Worm (Caenorhabditis elegans) whole organism, L3 larva: ENCODE results near the gene R04B3.2.
A peak's percentile ranks its signal among the peaks of the same experiment; 100 is the strongest.

ENCODE experiments used
- R02D3.7 ChIP-seq: fragments of 150-350 bp; optimal IDR thresholded peaks from 2 replicates; lab custom pipeline; 2014; ENCODE audit warnings: missing biosample characterization, missing genetic modification characterization
- ZK546.5 ChIP-seq: sonication (generic microtip); optimal IDR thresholded peaks from 2 replicates; lab custom pipeline; 2017; ENCODE audit warnings: missing biosample characterization, missing genetic modification characterization
- aly-2 ChIP-seq: fragments of 150-350 bp; optimal IDR thresholded peaks from 2 replicates; lab custom pipeline; 2014; ENCODE audit warnings: missing biosample characterization, missing genetic modification characterization
- ama-1 ChIP-seq: fragments of 150-350 bp; optimal IDR thresholded peaks from 2 replicates; lab custom pipeline; 2018
- ceh-16 ChIP-seq: sonication (generic microtip); optimal IDR thresholded peaks from 2 replicates; lab custom pipeline; 2017; ENCODE audit warnings: missing biosample characterization, missing genetic modification characterization
- ceh-28 ChIP-seq: fragments of 150-350 bp; optimal IDR thresholded peaks from 2 replicates; lab custom pipeline; 2014; ENCODE audit warnings: missing biosample characterization, missing genetic modification reagents, missing genetic modification characterization
- ceh-9 ChIP-seq: sonication (generic microtip); optimal IDR thresholded peaks from 2 replicates; lab custom pipeline; 2018; ENCODE audit warnings: missing biosample characterization, missing genetic modification characterization
- egl-27 ChIP-seq: sonication (generic microtip); optimal IDR thresholded peaks from 4 replicates; lab custom pipeline; 2017; ENCODE audit warnings: missing biosample characterization, missing genetic modification reagents, missing genetic modification characterization
- egl-5 ChIP-seq: fragments of 150-350 bp; optimal IDR thresholded peaks from 2 replicates; lab custom pipeline; 2017; ENCODE audit warnings: missing biosample characterization, missing genetic modification reagents, missing genetic modification characterization, inconsistent platforms
- elt-1 ChIP-seq: fragments of 150-350 bp; optimal IDR thresholded peaks from 2 replicates; lab custom pipeline; 2014; ENCODE audit warnings: missing biosample characterization, missing genetic modification characterization
- elt-2 ChIP-seq: sonication (generic microtip); optimal IDR thresholded peaks from 2 replicates; lab custom pipeline; 2016; ENCODE audit warnings: missing genetic modification reagents, mild to moderate bottlenecking, missing genetic modification characterization, missing compliant biosample characterization
- elt-3 ChIP-seq, 3 experiments: fragments of 150-350 bp in 1 of 3; sonication (generic microtip) in 2 of 3; optimal IDR thresholded peaks; 2 replicates in 2 of 3; 4 replicates in 1 of 3; lab custom pipeline; 2014 to 2017; ENCODE audit warnings: missing biosample characterization in 3 of 3, missing genetic modification characterization in 3 of 3
- eor-1 ChIP-seq, 2 experiments: fragments of 150-350 bp; optimal IDR thresholded peaks; 2 replicates each; lab custom pipeline; 2014 to 2018; ENCODE audit warnings: missing biosample characterization in 2 of 2, missing genetic modification characterization in 2 of 2
- fkh-10 ChIP-seq: sonication (generic microtip); optimal IDR thresholded peaks from 2 replicates; lab custom pipeline; 2017; ENCODE audit warnings: missing biosample characterization, missing genetic modification reagents, missing genetic modification characterization
- hmg-11 ChIP-seq: sonication (generic microtip); optimal IDR thresholded peaks from 2 replicates; lab custom pipeline; 2016; ENCODE audit warnings: missing genetic modification characterization, missing compliant biosample characterization
- jun-1 ChIP-seq: fragments of 150-350 bp; optimal IDR thresholded peaks from 2 replicates; lab custom pipeline; 2014; ENCODE audit warnings: missing biosample characterization, missing genetic modification reagents, missing genetic modification characterization
- lin-15B ChIP-seq: fragments of 150-350 bp; optimal IDR thresholded peaks from 2 replicates; lab custom pipeline; 2014; ENCODE audit warnings: missing biosample characterization, missing genetic modification characterization
- lin-39 ChIP-seq: fragments of 150-350 bp; optimal IDR thresholded peaks from 2 replicates; lab custom pipeline; 2018; ENCODE audit warnings: missing biosample characterization, missing genetic modification reagents, missing genetic modification characterization
- lsy-12 ChIP-seq: sonication (generic microtip); optimal IDR thresholded peaks from 2 replicates; lab custom pipeline; 2016; ENCODE audit warnings: mild to moderate bottlenecking, missing genetic modification characterization, missing compliant biosample characterization
- mml-1 ChIP-seq: fragments of 150-350 bp; sonication (generic microtip); optimal IDR thresholded peaks from 3 replicates; lab custom pipeline; 2014; ENCODE audit warnings: missing biosample characterization, missing genetic modification characterization
- nfya-1 ChIP-seq: sonication (generic microtip); optimal IDR thresholded peaks from 2 replicates; lab custom pipeline; 2017; ENCODE audit warnings: missing genetic modification characterization, mild to moderate bottlenecking, missing compliant biosample characterization, antibody characterized with exemption, moderate library complexity; ENCODE audit not compliant: insufficient read depth
- nhr-11 ChIP-seq: fragments of 150-350 bp; optimal IDR thresholded peaks from 2 replicates; lab custom pipeline; 2014; ENCODE audit warnings: missing biosample characterization, missing genetic modification characterization
- nhr-12 ChIP-seq: fragments of 150-350 bp; optimal IDR thresholded peaks from 2 replicates; lab custom pipeline; 2014; ENCODE audit warnings: missing biosample characterization, missing genetic modification characterization
- nhr-23 ChIP-seq: fragments of 150-350 bp; optimal IDR thresholded peaks from 2 replicates; lab custom pipeline; 2014; ENCODE audit warnings: missing biosample characterization, missing genetic modification reagents, missing genetic modification characterization
- nhr-237 ChIP-seq: fragments of 150-350 bp; optimal IDR thresholded peaks from 2 replicates; lab custom pipeline; 2014; ENCODE audit warnings: missing biosample characterization, missing genetic modification characterization
- nhr-25 ChIP-seq: sonication (generic microtip); optimal IDR thresholded peaks from 2 replicates; lab custom pipeline; 2017; ENCODE audit warnings: missing biosample characterization, missing genetic modification characterization
- nhr-28 ChIP-seq: fragments of 150-350 bp; optimal IDR thresholded peaks from 2 replicates; lab custom pipeline; 2014; ENCODE audit warnings: missing biosample characterization, missing genetic modification characterization
- nhr-43 ChIP-seq: sonication (generic microtip); optimal IDR thresholded peaks from 2 replicates; lab custom pipeline; 2016; ENCODE audit warnings: mild to moderate bottlenecking, missing genetic modification characterization, missing compliant biosample characterization; ENCODE audit not compliant: poor library complexity, severe bottlenecking
- nhr-76 ChIP-seq: fragments of 150-350 bp; sonication (generic microtip); optimal IDR thresholded peaks from 5 replicates; lab custom pipeline; 2014; ENCODE audit warnings: missing biosample characterization, missing genetic modification characterization
- nhr-77 ChIP-seq: fragments of 150-350 bp; optimal IDR thresholded peaks from 2 replicates; lab custom pipeline; 2014; ENCODE audit warnings: missing biosample characterization, missing genetic modification characterization
- pha-4 ChIP-seq: fragments of 150-350 bp; optimal IDR thresholded peaks from 2 replicates; lab custom pipeline; 2014; ENCODE audit warnings: missing biosample characterization, missing genetic modification reagents, missing genetic modification characterization
- sea-2 ChIP-seq: fragments of 150-350 bp; sonication (generic microtip); optimal IDR thresholded peaks from 4 replicates; lab custom pipeline; 2014; ENCODE audit warnings: missing biosample characterization, missing genetic modification reagents, missing genetic modification characterization
- snpc-4 ChIP-seq: fragments of 150-350 bp; optimal IDR thresholded peaks from 2 replicates; lab custom pipeline; 2014; ENCODE audit warnings: missing biosample characterization, missing genetic modification characterization
- tbx-2 ChIP-seq: sonication (generic microtip); optimal IDR thresholded peaks from 2 replicates; lab custom pipeline; 2016; ENCODE audit warnings: mild to moderate bottlenecking, missing genetic modification characterization, missing compliant biosample characterization
- ztf-11 ChIP-seq: fragments of 150-350 bp; optimal IDR thresholded peaks from 2 replicates; lab custom pipeline; 2014; ENCODE audit warnings: missing biosample characterization, missing genetic modification characterization

The R04B3.2 gene

ce11 chrX:2515224-2515623 lies 41.7 kb upstream of the R04B3.2 start, which contains the start of gene syg-1:
Gene syg-1 (minus strand): TSS chrX:2515324.
- TF ChIP-seq tbx-2 (tag; lab: Kevin White, UChicago) (no peak), ztf-11 (tag; lab: Kevin White, UChicago) (no peak), R02D3.7 (tag; lab: Kevin White, UChicago) (no peak), nhr-28 (tag; lab: Kevin White, UChicago) (no peak), sea-2 (GFP tag; lab: Kevin White, UChicago) (no peak), snpc-4 (tag; lab: Kevin White, UChicago) (no peak), aly-2 (tag; lab: Kevin White, UChicago) (no peak), nhr-76 (tag; lab: Kevin White, UChicago) (no peak)

ce11 chrX:2513667-2514198 lies 40.2 kb upstream of the R04B3.2 start:
- TF ChIP-seq nfya-1: no peak
- peak; percentile 21 for TF ChIP-seq lin-39 (tag; lab: Kevin White, UChicago)
- TF ChIP-seq jun-1: no peak

ce11 chrX:2508449-2508848 lies 34.9 kb upstream of the R04B3.2 start, which contains the start of gene K02E10.7:
Gene K02E10.7 (minus strand): TSS chrX:2508549.
- TF ChIP-seq lin-15B (tag; lab: Kevin White, UChicago): no peak
- TF ChIP-seq egl-5 (tag; lab: Kevin White, UChicago): peak; percentile 50
- TF ChIP-seq ZK546.5 (tag; lab: Kevin White, UChicago): no peak
- no peak for TF ChIP-seq ceh-16 (tag; lab: Kevin White, UChicago)
- TF ChIP-seq ceh-9: no peak
- TF ChIP-seq nhr-237 (tag; lab: Kevin White, UChicago): no peak
- TF ChIP-seq fkh-10: no peak
- no peak for TF ChIP-seq nhr-11
- no peak for TF ChIP-seq egl-27 (tag; lab: Kevin White, UChicago)
- TF ChIP-seq, all 47 proteins: peak for 1

ce11 chrX:2506738-2507137 lies 33.2 kb upstream of the R04B3.2 start:
- TF ChIP-seq nhr-11: no peak
- TF ChIP-seq elt-3 (tag; optimal IDR thresholded peaks at IDR 0.05; lab: Kevin White, UChicago): no peak
- no peak for TF ChIP-seq nhr-28 (tag; lab: Kevin White, UChicago)
- TF ChIP-seq ama-1: no peak
- no peak for TF ChIP-seq egl-27 (tag; lab: Kevin White, UChicago)
- TF ChIP-seq nfya-1: no peak

- TF ChIP-seq hmg-11 (no peak), nhr-77 (no peak), tbx-2 (tag; lab: Kevin White, UChicago) (no peak), lin-39 (tag; lab: Kevin White, UChicago) (peak; percentile 19), nhr-11 (no peak), elt-1 (tag; lab: Kevin White, UChicago) (no peak), nhr-25 (tag; lab: Kevin White, UChicago) (peak; percentile 21), sea-2 (GFP tag; lab: Kevin White, UChicago) (no peak), egl-5 (tag; lab: Kevin White, UChicago) (no peak), nhr-237 (tag; lab: Kevin White, UChicago) (no peak), ZK546.5 (tag; lab: Kevin White, UChicago) (no peak), pha-4 (peak; percentile 46)
These were observed 24.3 kb upstream of the R04B3.2 start for ce11 chrX:2497816-2498215.

ce11 chrX:2495865-2496314 lies 22.4 kb upstream of the R04B3.2 start, which contains the start of gene rabr-1:
Gene rabr-1 (plus strand): TSS chrX:2496180.
- TF ChIP-seq nhr-11 (no peak), tbx-2 (tag; lab: Kevin White, UChicago) (no peak), egl-5 (tag; lab: Kevin White, UChicago) (no peak), mml-1 (tag; lab: Kevin White, UChicago) (no peak), ceh-16 (tag; lab: Kevin White, UChicago) (peak; percentile 58), pha-4 (peak; percentile 23), lsy-12 (peak; percentile 45), ceh-28 (tag; lab: Kevin White, UChicago) (peak; percentile 44), nhr-25 (tag; lab: Kevin White, UChicago) (peak; percentile 76), nhr-237 (tag; lab: Kevin White, UChicago) (no peak), nhr-43 (peak; percentile 21), elt-2 (tag; lab: Kevin White, UChicago) (peak; percentile 14), R02D3.7 (tag; lab: Kevin White, UChicago) (no peak), hmg-11 (peak; percentile 51), nhr-23 (tag; lab: Kevin White, UChicago) (peak; percentile 49), eor-1 (tag; optimal IDR thresholded peaks at IDR 0.05; lab: Kevin White, UChicago) (no peak), ceh-9 (no peak), lin-39 (tag; lab: Kevin White, UChicago) (peak; percentile 10), jun-1 (no peak), nhr-12 (tag; lab: Kevin White, UChicago) (no peak), egl-27 (tag; lab: Kevin White, UChicago) (no peak)
